Worm (Caenorhabditis elegans) whole organism, L1 larva: ENCODE results near the gene F14F7.4.

Experiments used
- C34B4.2 ChIP-seq: sonication (generic microtip); optimal IDR thresholded peaks from 2 replicates; lab custom pipeline; 2017; ENCODE audit warnings: mild to moderate bottlenecking, missing genetic modification characterization, missing compliant biosample characterization
- F16B12.6 ChIP-seq: fragments of 150-350 bp; optimal IDR thresholded peaks from 2 replicates; lab custom pipeline; 2014; ENCODE audit warnings: missing biosample characterization, missing genetic modification characterization
- Y116A8C.19 ChIP-seq: sonication (generic microtip); optimal IDR thresholded peaks from 2 replicates; lab custom pipeline; 2016; ENCODE audit warnings: missing compliant biosample characterization, missing genetic modification characterization, borderline replicate concordance
- aly-2 ChIP-seq: fragments of 150-350 bp; optimal IDR thresholded peaks from 2 replicates; lab custom pipeline; 2014; ENCODE audit warnings: missing biosample characterization, missing genetic modification characterization
- blmp-1 ChIP-seq: fragments of 150-350 bp; optimal IDR thresholded peaks from 2 replicates; lab custom pipeline; 2014; ENCODE audit warnings: missing biosample characterization, missing genetic modification characterization
- ceh-8 ChIP-seq: fragments of 200-800 bp; sonication (Bioruptor generic); optimal IDR thresholded peaks from 2 replicates; lab custom pipeline; 2018; ENCODE audit warnings: mild to moderate bottlenecking, missing genetic modification characterization, moderate library complexity, missing compliant biosample characterization
- ceh-88 ChIP-seq: fragments of 200-800 bp; sonication (Bioruptor generic); IDR thresholded peaks from 2 replicates; pipeline ENCODE4 v1.3.6; 2022; ENCODE audit warnings: missing genetic modification characterization, missing compliant biosample characterization
- ceh-90 ChIP-seq: sonication (generic microtip); optimal IDR thresholded peaks from 2 replicates; lab custom pipeline; 2016; ENCODE audit warnings: missing genetic modification characterization, missing compliant biosample characterization
- ces-1 ChIP-seq: fragments of 150-350 bp; optimal IDR thresholded peaks from 2 replicates; lab custom pipeline; 2014; ENCODE audit warnings: missing biosample characterization, missing genetic modification reagents, missing genetic modification characterization
- dsc-1 ChIP-seq: sonication (generic microtip); optimal IDR thresholded peaks from 2 replicates; lab custom pipeline; 2016; ENCODE audit warnings: mild to moderate bottlenecking, missing genetic modification characterization, missing compliant biosample characterization
- egl-13 ChIP-seq: sonication (generic microtip); optimal IDR thresholded peaks from 2 replicates; lab custom pipeline; 2016; ENCODE audit warnings: missing genotype, missing genetic modification reagents, missing genetic modification characterization, missing compliant biosample characterization
- egl-27 ChIP-seq, 2 experiments: fragments of 150-350 bp in 1 of 2; sonication (generic microtip); optimal IDR thresholded peaks; 3 replicates each; lab custom pipeline; 2017 to 2018; ENCODE audit warnings: missing biosample characterization in 2 of 2, missing genetic modification characterization in 2 of 2, missing genetic modification reagents in 2 of 2
- elt-2 ChIP-seq: sonication (generic microtip); optimal IDR thresholded peaks from 2 replicates; lab custom pipeline; 2016; ENCODE audit warnings: missing genetic modification characterization, mild to moderate bottlenecking, inconsistent platforms, missing compliant biosample characterization, missing genetic modification reagents
- elt-3 ChIP-seq, 6 experiments: fragments of 150-350 bp in 1 of 6; sonication (generic microtip); optimal IDR thresholded peaks; 2 replicates each; lab custom pipeline; 2017 to 2018; ENCODE audit warnings: missing biosample characterization in 6 of 6, missing genetic modification characterization in 6 of 6, inconsistent platforms in 1 of 6
- ets-5 ChIP-seq: fragments of 200-800 bp; sonication (Bioruptor generic); IDR thresholded peaks from 2 replicates; pipeline ENCODE4 v1.3.6; 2022; ENCODE audit warnings: missing genetic modification characterization, missing compliant biosample characterization
- fkh-4 ChIP-seq: sonication (generic microtip); optimal IDR thresholded peaks from 2 replicates; lab custom pipeline; 2016; ENCODE audit warnings: missing compliant biosample characterization, missing genetic modification characterization, borderline replicate concordance
- fkh-8 ChIP-seq: sonication (generic microtip); optimal IDR thresholded peaks from 2 replicates; lab custom pipeline; 2016; ENCODE audit warnings: mild to moderate bottlenecking, missing genetic modification characterization, missing compliant biosample characterization
- grh-1 ChIP-seq: fragments of 200-800 bp; sonication (Bioruptor generic); IDR thresholded peaks from 2 replicates; pipeline ENCODE4 v1.3.6; 2022; ENCODE audit warnings: missing genetic modification reagents, missing genetic modification characterization, missing compliant biosample characterization
- hpl-2 ChIP-seq: fragments of 150-350 bp; optimal IDR thresholded peaks from 2 replicates; lab custom pipeline; 2014; ENCODE audit warnings: missing biosample characterization, missing genetic modification reagents, missing genetic modification characterization
- isw-1 ChIP-seq: fragments of 200-800 bp; sonication (Bioruptor generic); IDR thresholded peaks from 2 replicates; pipeline ENCODE4 v1.3.6; 2022; ENCODE audit warnings: missing genetic modification characterization, missing compliant biosample characterization
- jun-1 ChIP-seq: fragments of 150-350 bp; optimal IDR thresholded peaks from 2 replicates; lab custom pipeline; 2014; ENCODE audit warnings: missing biosample characterization, missing genetic modification reagents, missing genetic modification characterization
- lin-13 ChIP-seq: fragments of 150-350 bp; optimal IDR thresholded peaks from 2 replicates; lab custom pipeline; 2014; ENCODE audit warnings: missing biosample characterization, missing genetic modification reagents, missing genetic modification characterization
- lin-14 ChIP-seq: fragments of 200-800 bp; sonication (Bioruptor generic); optimal IDR thresholded peaks from 2 replicates; lab custom pipeline; 2018; ENCODE audit warnings: mild to moderate bottlenecking, missing genetic modification characterization, moderate library complexity, missing compliant biosample characterization
- lin-15B ChIP-seq: fragments of 150-350 bp; sonication (generic microtip); optimal IDR thresholded peaks from 3 replicates; lab custom pipeline; 2014; ENCODE audit warnings: missing biosample characterization, missing genetic modification characterization
- lin-35 ChIP-seq, 2 experiments: fragments of 150-350 bp; optimal IDR thresholded peaks; 2 replicates each; lab custom pipeline; 2014; ENCODE audit warnings: missing biosample characterization in 2 of 2, missing genetic modification characterization in 2 of 2, missing genetic modification reagents in 2 of 2
- lin-39 ChIP-seq: fragments of 150-350 bp; optimal IDR thresholded peaks from 2 replicates; lab custom pipeline; 2014; ENCODE audit warnings: missing biosample characterization, missing genetic modification reagents, missing genetic modification characterization
- lir-3 ChIP-seq: sonication (generic microtip); optimal IDR thresholded peaks from 2 replicates; lab custom pipeline; 2016; ENCODE audit warnings: mild to moderate bottlenecking, missing genetic modification characterization, moderate library complexity, missing compliant biosample characterization; ENCODE audit not compliant: poor library complexity
- mab-9 ChIP-seq: fragments of 200-800 bp; sonication (Bioruptor generic); IDR thresholded peaks from 2 replicates; pipeline ENCODE4 v1.3.6; 2022; ENCODE audit warnings: missing genetic modification reagents, missing genetic modification characterization, missing compliant biosample characterization
- nhr-12 ChIP-seq: sonication (generic microtip); optimal IDR thresholded peaks from 2 replicates; lab custom pipeline; 2017; ENCODE audit warnings: missing biosample characterization, missing genetic modification characterization
- nhr-20 ChIP-seq: sonication (generic microtip); optimal IDR thresholded peaks from 2 replicates; lab custom pipeline; 2016; ENCODE audit warnings: mild to moderate bottlenecking, missing genetic modification characterization, missing compliant biosample characterization
- nhr-237 ChIP-seq: fragments of 150-350 bp; optimal IDR thresholded peaks from 2 replicates; lab custom pipeline; 2014; ENCODE audit warnings: missing biosample characterization, missing genetic modification characterization
- nhr-28 ChIP-seq: fragments of 150-350 bp; optimal IDR thresholded peaks from 2 replicates; lab custom pipeline; 2014; ENCODE audit warnings: missing biosample characterization, missing genetic modification characterization
- nhr-71 ChIP-seq: sonication (generic microtip); optimal IDR thresholded peaks from 2 replicates; lab custom pipeline; 2016; ENCODE audit warnings: mild to moderate bottlenecking, missing genetic modification characterization, moderate library complexity, missing compliant biosample characterization
- nhr-76 ChIP-seq: sonication (generic microtip); optimal IDR thresholded peaks from 2 replicates; lab custom pipeline; 2017; ENCODE audit warnings: missing biosample characterization, missing genetic modification characterization
- nhr-84 ChIP-seq: sonication (generic microtip); optimal IDR thresholded peaks from 2 replicates; lab custom pipeline; 2017; ENCODE audit warnings: missing biosample characterization, missing genetic modification characterization
- nhr-85 ChIP-seq: sonication (generic microtip); peaks from one replicate; lab custom pipeline; 2016; ENCODE audit warnings: missing genetic modification characterization, inconsistent platforms, missing compliant biosample characterization
- nhr-90 ChIP-seq: sonication (generic microtip); optimal IDR thresholded peaks from 2 replicates; lab custom pipeline; 2016; ENCODE audit warnings: mild to moderate bottlenecking, missing genetic modification characterization, missing compliant biosample characterization; ENCODE audit not compliant: poor library complexity
- pag-3 ChIP-seq: sonication (generic microtip); optimal IDR thresholded peaks from 2 replicates; lab custom pipeline; 2017; ENCODE audit warnings: missing genetic modification characterization, mild to moderate bottlenecking, missing compliant biosample characterization, antibody characterized with exemption, borderline replicate concordance; ENCODE audit not compliant: insufficient read depth
- pax-3 ChIP-seq: fragments of 200-800 bp; sonication (Bioruptor generic); optimal IDR thresholded peaks from 2 replicates; lab custom pipeline; 2018; ENCODE audit warnings: mild to moderate bottlenecking, missing genetic modification characterization, moderate library complexity, missing compliant biosample characterization
- pqm-1 ChIP-seq: sonication (generic microtip); optimal IDR thresholded peaks from 3 replicates; lab custom pipeline; 2017; ENCODE audit warnings: missing biosample characterization, missing genetic modification characterization
- rnt-1 ChIP-seq: sonication (generic microtip); optimal IDR thresholded peaks from 2 replicates; lab custom pipeline; 2016; ENCODE audit warnings: mild to moderate bottlenecking, missing genetic modification characterization, moderate library complexity, missing compliant biosample characterization
- sptf-1 ChIP-seq: fragments of 150-350 bp; optimal IDR thresholded peaks from 2 replicates; lab custom pipeline; 2014; ENCODE audit warnings: missing biosample characterization, missing genetic modification characterization
- sup-37 ChIP-seq: fragments of 200-800 bp; sonication (Bioruptor generic); optimal IDR thresholded peaks from 2 replicates; lab custom pipeline; 2018; ENCODE audit warnings: mild to moderate bottlenecking, missing genetic modification characterization, missing compliant biosample characterization
- swsn-7 ChIP-seq: sonication (generic microtip); optimal IDR thresholded peaks from 2 replicates; lab custom pipeline; 2016; ENCODE audit warnings: missing genetic modification characterization, missing compliant biosample characterization
- tbx-2 ChIP-seq: sonication (generic microtip); optimal IDR thresholded peaks from 2 replicates; lab custom pipeline; 2016; ENCODE audit warnings: missing genetic modification characterization, missing compliant biosample characterization
- tlp-1 ChIP-seq: fragments of 150-350 bp; optimal IDR thresholded peaks from 2 replicates; lab custom pipeline; 2014; ENCODE audit warnings: missing biosample characterization, missing genetic modification characterization
- unc-130 ChIP-seq: fragments of 150-350 bp; optimal IDR thresholded peaks from 2 replicates; lab custom pipeline; 2017; ENCODE audit warnings: missing biosample characterization, missing genetic modification characterization, inconsistent platforms
- unc-30 ChIP-seq: sonication (generic microtip); optimal IDR thresholded peaks from 2 replicates; lab custom pipeline; 2017; ENCODE audit warnings: missing biosample characterization, missing genetic modification characterization
- unc-86 ChIP-seq: sonication (generic microtip); optimal IDR thresholded peaks from 2 replicates; lab custom pipeline; 2016; ENCODE audit warnings: missing genetic modification characterization, missing compliant biosample characterization
- unc-98 ChIP-seq: fragments of 200-800 bp; sonication (Bioruptor generic); IDR thresholded peaks from 2 replicates; pipeline ENCODE4 v1.3.6; 2022; ENCODE audit warnings: missing genetic modification characterization, missing compliant biosample characterization
- zag-1 ChIP-seq: fragments of 150-350 bp; optimal IDR thresholded peaks from 2 replicates; lab custom pipeline; 2014; ENCODE audit warnings: missing biosample characterization, missing genetic modification characterization
- ztf-4 ChIP-seq: fragments of 150-350 bp; optimal IDR thresholded peaks from 2 replicates; lab custom pipeline; 2014; ENCODE audit warnings: missing biosample characterization, missing genetic modification characterization

Gene F14F7.4

DNA sequence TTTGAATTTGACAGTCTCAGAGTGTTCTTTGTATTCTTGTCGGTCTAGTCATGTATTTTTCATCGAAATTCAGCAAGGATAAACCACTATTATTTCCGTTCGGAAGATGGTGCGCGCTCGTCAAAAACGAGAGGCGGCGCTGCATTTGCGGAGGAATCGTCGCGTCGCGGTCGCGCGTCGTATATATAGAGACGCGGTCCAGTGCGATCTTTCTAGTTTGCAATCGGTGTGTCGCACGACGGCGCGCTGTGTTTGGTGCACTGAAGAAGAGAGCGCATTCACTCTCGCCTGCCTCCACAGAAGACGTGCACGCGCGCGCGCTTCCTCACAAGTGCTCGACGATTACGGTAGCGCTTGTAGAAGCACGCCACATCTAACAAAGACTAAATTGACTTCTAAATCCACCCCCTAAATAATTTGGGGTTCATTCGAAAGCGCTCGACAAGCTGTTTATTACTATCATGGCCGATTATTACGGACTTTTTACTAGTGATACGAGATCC, 41.1 kb upstream of the F14F7.4 start, which contains the start of gene Y39E4B.6 (continued):
- TF ChIP-seq ceh-8 (GFP tag; lab: Kevin White, UChicago) (peak; percentile 89), elt-3 (tag; optimal IDR thresholded peaks at IDR 0.05; lab: Kevin White, UChicago) (peak in 5 of 6 experiments; percentile 15 to 90 (median 60)), egl-27 (tag; optimal IDR thresholded peaks at IDR 0.05; lab: Kevin White, UChicago) (peak; percentile 75 to 84), unc-30 (tag; lab: Kevin White, UChicago) (no peak), tlp-1 (tag; lab: Kevin White, UChicago) (no peak), pqm-1 (tag; lab: Kevin White, UChicago) (peak; percentile 54), nhr-76 (tag; lab: Kevin White, UChicago) (peak; percentile 73), lin-39 (tag; lab: Kevin White, UChicago) (peak; percentile 82), ces-1 (GFP tag; lab: Kevin White, UChicago) (peak; percentile 28), jun-1 (tag; lab: Kevin White, UChicago) (peak; percentile 97), lin-13 (GFP tag; lab: Kevin White, UChicago) (peak; percentile 96), hpl-2 (peak; percentile 90), nhr-71 (tag; lab: Kevin White, UChicago) (peak; percentile 100), unc-130 (tag; lab: Kevin White, UChicago) (peak; percentile 34), Y116A8C.19 (no peak), pax-3 (tag; lab: Kevin White, UChicago) (peak; percentile 98), lir-3 (tag; lab: Kevin White, UChicago) (peak; percentile 87), ztf-4 (tag; lab: Kevin White, UChicago) (peak; percentile 84), sptf-1 (tag; lab: Kevin White, UChicago) (no peak), nhr-12 (tag; lab: Kevin White, UChicago) (no peak), pag-3 (tag; lab: Kevin White, UChicago) (no peak), lin-14 (GFP tag; lab: Kevin White, UChicago) (peak; percentile 100), unc-98 (GFP tag; lab: Robert Waterston, UW) (peak; percentile 83), ceh-88 (GFP tag; lab: Robert Waterston, UW) (peak; percentile 98), C34B4.2 (peak; percentile 46), unc-86 (tag; lab: Kevin White, UChicago) (peak; percentile 99), lin-35 (GFP tag; optimal IDR thresholded peaks at IDR 0.05; lab: Kevin White, UChicago) (peak; percentile 85 to 92), dsc-1 (tag; lab: Kevin White, UChicago) (peak; percentile 95), aly-2 (tag; lab: Kevin White, UChicago) (peak; percentile 86), fkh-8 (tag; lab: Kevin White, UChicago) (peak; percentile 100), nhr-28 (no peak), egl-13 (peak; percentile 98), nhr-84 (no peak), F16B12.6 (tag; lab: Kevin White, UChicago) (peak; percentile 64), isw-1 (GFP tag; lab: Robert Waterston, UW) (peak; percentile 96), blmp-1 (peak; percentile 72), nhr-85 (tag; lab: Kevin White, UChicago) (peak; percentile 99), elt-2 (peak; percentile 65), swsn-7 (tag; lab: Kevin White, UChicago) (peak; percentile 99), tbx-2 (peak; percentile 98), ceh-90 (peak; percentile 49), sup-37 (GFP tag; lab: Kevin White, UChicago) (peak; percentile 92), zag-1 (tag; lab: Kevin White, UChicago) (peak; percentile 76), lin-15B (tag; lab: Kevin White, UChicago) (peak; percentile 80), nhr-20 (tag; lab: Kevin White, UChicago) (peak; percentile 100), ets-5 (no peak), rnt-1 (tag; lab: Kevin White, UChicago) (peak; percentile 92), nhr-90 (tag; lab: Kevin White, UChicago) (peak; percentile 96), grh-1 (peak; percentile 94), fkh-4 (tag; lab: Kevin White, UChicago) (peak; percentile 68), mab-9 (GFP tag; lab: Robert Waterston, UW) (peak; percentile 94), nhr-237 (tag; lab: Kevin White, UChicago) (peak; percentile 82)
